Fruit fly (Drosophila melanogaster) whole organism, embryonic: ENCODE results near the gene dpr18.

Experiments used
- Abd-B ChIP-seq: fragments of 200-800 bp; sonication (Bioruptor generic); optimal IDR thresholded peaks from 2 replicates; lab custom pipeline; 2018; ENCODE audit warnings: missing biosample characterization, mild to moderate bottlenecking, missing genetic modification characterization, moderate library complexity
- Aef1 ChIP-seq: fragments of 200-800 bp; sonication (Bioruptor generic); IDR thresholded peaks from 3 replicates; pipeline ENCODE4 v1.3.6; 2022; ENCODE audit warnings: missing biosample characterization, missing genetic modification characterization
- B-H2 ChIP-seq: fragments of 200-800 bp; sonication (Bioruptor generic); optimal IDR thresholded peaks from 2 replicates; lab custom pipeline; 2018; ENCODE audit warnings: missing biosample characterization, mild to moderate bottlenecking, missing genetic modification characterization
- BEAF-32 ChIP-seq: fragments of 200-800 bp; sonication (Bioruptor generic); optimal IDR thresholded peaks from 3 replicates; lab custom pipeline; 2017; ENCODE audit warnings: missing biosample characterization, missing genetic modification characterization, mild to moderate bottlenecking, moderate library complexity, missing genetic modification reagents
- Blimp-1 ChIP-seq: fragments of 200-800 bp; sonication (Bioruptor generic); optimal IDR thresholded peaks from 3 replicates; lab custom pipeline; 2018; ENCODE audit warnings: missing biosample characterization, missing genetic modification characterization, mild to moderate bottlenecking, moderate library complexity, missing genetic modification reagents
- CG10147 ChIP-seq: fragments of 200-800 bp; sonication (Bioruptor generic); optimal IDR thresholded peaks from 2 replicates; lab custom pipeline; 2019; ENCODE audit warnings: missing biosample characterization, mild to moderate bottlenecking, missing genetic modification characterization, moderate library complexity
- CG12391 ChIP-seq: fragments of 200-800 bp; sonication (Bioruptor generic); optimal IDR thresholded peaks from 3 replicates; lab custom pipeline; 2018; ENCODE audit warnings: missing biosample characterization, mild to moderate bottlenecking, missing genetic modification characterization, moderate library complexity
- CG13894 ChIP-seq: fragments of 200-800 bp; sonication (Bioruptor generic); optimal IDR thresholded peaks from 3 replicates; lab custom pipeline; 2018; ENCODE audit warnings: missing biosample characterization, mild to moderate bottlenecking, missing genetic modification characterization, moderate library complexity
- CG15514 ChIP-seq: fragments of 200-800 bp; sonication (Bioruptor generic); optimal IDR thresholded peaks from 3 replicates; lab custom pipeline; 2017; ENCODE audit warnings: missing biosample characterization, missing genetic modification characterization, mild to moderate bottlenecking, moderate library complexity, missing genetic modification reagents
- CG17359 ChIP-seq: fragments of 200-800 bp; sonication (Bioruptor generic); optimal IDR thresholded peaks from 3 replicates; lab custom pipeline; 2018; ENCODE audit warnings: missing biosample characterization, mild to moderate bottlenecking, missing genetic modification characterization, moderate library complexity
- CG17802 ChIP-seq: fragments of 200-800 bp; sonication (Bioruptor generic); optimal IDR thresholded peaks from 2 replicates; lab custom pipeline; 2018; ENCODE audit warnings: missing biosample characterization, mild to moderate bottlenecking, missing genetic modification characterization, moderate library complexity
- CG2202 ChIP-seq: fragments of 200-800 bp; sonication (Bioruptor generic); optimal IDR thresholded peaks from 2 replicates; lab custom pipeline; 2018; ENCODE audit warnings: missing biosample characterization, mild to moderate bottlenecking, missing genetic modification characterization
- CG3407 ChIP-seq: fragments of 200-800 bp; sonication (Bioruptor generic); optimal IDR thresholded peaks from 2 replicates; lab custom pipeline; 2018; ENCODE audit warnings: missing biosample characterization, mild to moderate bottlenecking, missing genetic modification characterization
- CG34422 ChIP-seq: fragments of 200-800 bp; sonication (Bioruptor generic); IDR thresholded peaks from 3 replicates; pipeline ENCODE4 v1.3.6; 2022; ENCODE audit warnings: missing biosample characterization, missing genetic modification characterization
- CG42726 ChIP-seq: fragments of 200-800 bp; sonication (Bioruptor generic); IDR thresholded peaks from 2 replicates; pipeline ENCODE4 v1.3.6; 2022; ENCODE audit warnings: missing biosample characterization, missing genetic modification characterization; ENCODE audit not compliant: partially characterized antibody
- CG4854 ChIP-seq: fragments of 200-800 bp; sonication (Bioruptor generic); optimal IDR thresholded peaks from 2 replicates; lab custom pipeline; 2016; ENCODE audit warnings: missing biosample characterization, missing genetic modification characterization, inconsistent platforms
- CG6683 ChIP-seq: fragments of 200-800 bp; sonication (Bioruptor generic); optimal IDR thresholded peaks from 2 replicates; lab custom pipeline; 2017; ENCODE audit warnings: missing biosample characterization, mild to moderate bottlenecking, missing genetic modification characterization, missing genetic modification reagents
- CG8290 ChIP-seq, 3 experiments: fragments of 200-800 bp; sonication (Bioruptor generic); optimal IDR thresholded peaks; 2 replicates each; lab custom pipeline; 2016 to 2019; ENCODE audit warnings: missing biosample characterization in 3 of 3, missing genetic modification characterization in 3 of 3, mild to moderate bottlenecking in 2 of 3, moderate library complexity in 1 of 3
- CG8924 ChIP-seq: fragments of 200-800 bp; optimal IDR thresholded peaks from 3 replicates; lab custom pipeline; 2019; ENCODE audit warnings: missing biosample characterization, mild to moderate bottlenecking, missing genetic modification characterization, moderate library complexity
- CG8944 ChIP-seq: fragments of 200-800 bp; sonication (Bioruptor generic); optimal IDR thresholded peaks from 3 replicates; lab custom pipeline; 2016; ENCODE audit warnings: missing biosample characterization, missing genetic modification characterization
- CG9609 ChIP-seq: fragments of 200-800 bp; sonication (Bioruptor generic); optimal IDR thresholded peaks from 3 replicates; lab custom pipeline; 2016; ENCODE audit warnings: missing biosample characterization, missing genetic modification characterization
- CG9817 ChIP-seq: fragments of 200-800 bp; sonication (Bioruptor generic); optimal IDR thresholded peaks from 2 replicates; lab custom pipeline; 2018; ENCODE audit warnings: missing biosample characterization, mild to moderate bottlenecking, missing genetic modification characterization, moderate library complexity
- Dbx ChIP-seq: fragments of 200-800 bp; sonication (Bioruptor generic); IDR thresholded peaks from 3 replicates; pipeline ENCODE4 v1.3.6; 2022; ENCODE audit warnings: missing biosample characterization, missing genetic modification characterization
- E2f1 ChIP-seq: fragments of 200-800 bp; sonication (Bioruptor generic); IDR thresholded peaks from 2 replicates; pipeline ENCODE4 v1.3.6; 2022; ENCODE audit warnings: missing biosample characterization, missing genetic modification characterization
- Hr39 ChIP-seq: fragments of >200 bp; optimal IDR thresholded peaks from 2 replicates; lab custom pipeline; 2017
- Lhr ChIP-seq: fragments of 200-800 bp; sonication (Bioruptor generic); optimal IDR thresholded peaks from 3 replicates; lab custom pipeline; 2017; ENCODE audit warnings: mild to moderate bottlenecking, missing biosample characterization, missing genetic modification reagents, missing genetic modification characterization
- Mad ChIP-seq: fragments of 200-800 bp; sonication (Bioruptor generic); optimal IDR thresholded peaks from 2 replicates; lab custom pipeline; 2016; ENCODE audit warnings: missing biosample characterization, missing genetic modification characterization
- Max ChIP-seq: fragments of 200-800 bp; sonication (Bioruptor generic); optimal IDR thresholded peaks from 2 replicates; lab custom pipeline; 2016; ENCODE audit warnings: missing biosample characterization, mild to moderate bottlenecking, missing genetic modification characterization
- Mes4 ChIP-seq: fragments of 200-800 bp; sonication (Bioruptor generic); optimal IDR thresholded peaks from 2 replicates; lab custom pipeline; 2016; ENCODE audit warnings: missing biosample characterization, missing genetic modification characterization
- dm ChIP-seq: fragments of 200-800 bp; sonication (Bioruptor generic); optimal IDR thresholded peaks from 3 replicates; lab custom pipeline; 2016; ENCODE audit warnings: missing biosample characterization, missing genetic modification characterization
- gem ChIP-seq: fragments of 200-800 bp; sonication (Bioruptor generic); optimal IDR thresholded peaks from 2 replicates; lab custom pipeline; 2019; ENCODE audit warnings: missing biosample characterization, mild to moderate bottlenecking, missing genetic modification characterization, moderate library complexity
- grn ChIP-seq: fragments of 200-800 bp; sonication (Bioruptor generic); optimal IDR thresholded peaks from 3 replicates; lab custom pipeline; 2017; ENCODE audit warnings: missing biosample characterization, missing genetic modification characterization
- jing ChIP-seq: fragments of 200-800 bp; sonication (Bioruptor generic); optimal IDR thresholded peaks from 2 replicates; lab custom pipeline; 2018; ENCODE audit warnings: missing biosample characterization, mild to moderate bottlenecking, missing genetic modification characterization
- lab ChIP-seq: fragments of 200-800 bp; sonication (Bioruptor generic); optimal IDR thresholded peaks from 3 replicates; lab custom pipeline; 2017; ENCODE audit warnings: missing biosample characterization, missing genetic modification characterization, mild to moderate bottlenecking, moderate library complexity, missing genetic modification reagents
- lmd ChIP-seq: fragments of 200-800 bp; sonication (Bioruptor generic); IDR thresholded peaks from 2 replicates; pipeline ENCODE4 v1.3.6; 2022; ENCODE audit warnings: missing biosample characterization, missing genetic modification characterization
- mirr ChIP-seq: fragments of 200-800 bp; sonication (Bioruptor generic); optimal IDR thresholded peaks from 3 replicates; lab custom pipeline; 2018; ENCODE audit warnings: missing biosample characterization, mild to moderate bottlenecking, missing genetic modification characterization
- mld ChIP-seq: fragments of 200-800 bp; sonication (Bioruptor generic); IDR thresholded peaks from 3 replicates; pipeline ENCODE4 v1.3.6; 2022; ENCODE audit warnings: missing biosample characterization, missing genetic modification characterization; ENCODE audit not compliant: partially characterized antibody
- nmo ChIP-seq: fragments of 200-800 bp; sonication (Bioruptor generic); optimal IDR thresholded peaks from 2 replicates; lab custom pipeline; 2018; ENCODE audit warnings: missing biosample characterization, mild to moderate bottlenecking, missing genetic modification characterization, moderate library complexity
- nom ChIP-seq: fragments of 200-800 bp; sonication (Bioruptor generic); optimal IDR thresholded peaks from 2 replicates; lab custom pipeline; 2017; ENCODE audit warnings: missing biosample characterization, missing genetic modification characterization, mild to moderate bottlenecking, moderate library complexity, missing genetic modification reagents
- pho ChIP-seq: fragments of 200-800 bp; sonication (Bioruptor generic); optimal IDR thresholded peaks from 2 replicates; lab custom pipeline; 2016; ENCODE audit warnings: missing biosample characterization, missing genetic modification characterization
- phol ChIP-seq: fragments of 200-800 bp; sonication (Bioruptor generic); optimal IDR thresholded peaks from 3 replicates; lab custom pipeline; 2018; ENCODE audit warnings: missing biosample characterization, mild to moderate bottlenecking, missing genetic modification characterization, moderate library complexity
- pita ChIP-seq: fragments of 200-800 bp; sonication (Bioruptor generic); optimal IDR thresholded peaks from 2 replicates; lab custom pipeline; 2017; ENCODE audit warnings: missing biosample characterization, mild to moderate bottlenecking, missing genetic modification characterization
- pzg ChIP-seq: fragments of 200-800 bp; sonication (Bioruptor generic); optimal IDR thresholded peaks from 3 replicates; lab custom pipeline; 2018; ENCODE audit warnings: missing biosample characterization, mild to moderate bottlenecking, missing genetic modification characterization, moderate library complexity
- row ChIP-seq: fragments of 200-800 bp; sonication (Bioruptor generic); IDR thresholded peaks from 3 replicates; pipeline ENCODE4 v1.3.6; 2022; ENCODE audit warnings: missing biosample characterization, missing genetic modification characterization
- sug ChIP-seq: fragments of 200-800 bp; optimal IDR thresholded peaks from 2 replicates; lab custom pipeline; 2019; ENCODE audit warnings: missing biosample characterization, mild to moderate bottlenecking, missing genetic modification characterization, moderate library complexity
- tio ChIP-seq: fragments of 200-800 bp; sonication (Bioruptor generic); optimal IDR thresholded peaks from 2 replicates; lab custom pipeline; 2017; ENCODE audit warnings: missing biosample characterization, missing genetic modification characterization, inconsistent platforms
- ttk ChIP-seq: fragments of 200-800 bp; sonication (Bioruptor generic); IDR thresholded peaks from 2 replicates; pipeline ENCODE4 v2.1.2; 2022; ENCODE audit warnings: missing biosample characterization, missing genetic modification characterization
- vnd ChIP-seq: fragments of 200-800 bp; sonication (Bioruptor generic); IDR thresholded peaks from 3 replicates; pipeline ENCODE4 v1.3.6; 2022; ENCODE audit warnings: missing biosample characterization, missing genetic modification characterization; ENCODE audit not compliant: partially characterized antibody
- zfh1 ChIP-seq: fragments of 200-800 bp; sonication (Bioruptor generic); IDR thresholded peaks from 3 replicates; pipeline ENCODE4 v1.3.6; 2022; ENCODE audit warnings: missing biosample characterization, missing genetic modification characterization

Gene dpr18

DNA sequence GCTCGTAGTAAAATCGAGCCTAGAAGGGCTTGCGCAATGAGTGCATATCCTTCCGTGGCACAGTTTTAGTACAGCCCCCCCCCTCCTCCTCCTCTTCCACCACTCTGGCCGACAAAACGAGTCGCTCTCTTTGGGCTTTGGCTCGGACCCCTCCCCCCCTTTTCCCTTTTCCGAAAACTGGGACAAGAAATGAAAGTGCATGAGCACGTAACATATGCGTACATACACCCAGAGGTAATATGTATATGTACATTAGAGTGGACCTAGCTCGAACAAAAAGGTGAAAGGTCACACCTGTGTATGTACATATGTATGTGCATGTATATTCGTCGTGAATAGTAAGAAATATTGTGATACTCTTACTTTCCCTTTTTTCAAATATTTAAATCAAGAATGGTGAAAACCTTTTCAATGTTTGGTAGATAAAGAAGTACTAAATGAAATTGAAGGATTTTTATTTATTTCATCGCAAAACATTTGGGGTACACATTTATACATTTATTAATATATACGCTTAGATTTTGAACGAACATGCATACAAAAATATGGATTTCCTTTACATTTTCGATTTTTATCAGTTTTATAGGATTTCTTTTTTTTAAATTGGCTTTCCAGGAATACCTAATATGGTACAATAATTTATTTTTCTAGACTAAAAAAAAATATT, 29.2 kb downstream of the dpr18 start (continued):
- TF ChIP-seq E2f1 (GFP tag; lab: Robert Waterston, UW) (no peak), gem (tag; lab: Kevin White, UChicago) (peak; percentile 8), ttk (GFP tag; lab: Robert Waterston, UW) (no peak), nom (peak; percentile 13), CG8944 (no peak), CG10147 (GFP tag; lab: Kevin White, UChicago) (no peak), CG8924 (no peak), Mes4 (GFP tag; lab: Kevin White, UChicago) (no peak), dm (GFP tag; lab: Kevin White, UChicago) (no peak), tio (GFP tag; lab: Kevin White, UChicago) (no peak), mld (GFP tag; lab: Robert Waterston, UW) (no peak), CG34422 (GFP tag; lab: Robert Waterston, UW) (no peak), Blimp-1 (peak; percentile 84), CG3407 (GFP tag; lab: Kevin White, UChicago) (no peak), CG4854 (GFP tag; lab: Kevin White, UChicago) (no peak), zfh1 (GFP tag; lab: Robert Waterston, UW) (no peak), CG17802 (no peak), lab (peak; percentile 0), Hr39 (lab: Kevin White, UChicago) (no peak), CG8290 (GFP tag; optimal IDR thresholded peaks at IDR 0.05; lab: Kevin White, UChicago) (no peak), CG8290 (tag; optimal IDR thresholded peaks at IDR 0.05; lab: Kevin White, UChicago) (peak in 1 of 2 experiments; percentile 23)

DNA sequence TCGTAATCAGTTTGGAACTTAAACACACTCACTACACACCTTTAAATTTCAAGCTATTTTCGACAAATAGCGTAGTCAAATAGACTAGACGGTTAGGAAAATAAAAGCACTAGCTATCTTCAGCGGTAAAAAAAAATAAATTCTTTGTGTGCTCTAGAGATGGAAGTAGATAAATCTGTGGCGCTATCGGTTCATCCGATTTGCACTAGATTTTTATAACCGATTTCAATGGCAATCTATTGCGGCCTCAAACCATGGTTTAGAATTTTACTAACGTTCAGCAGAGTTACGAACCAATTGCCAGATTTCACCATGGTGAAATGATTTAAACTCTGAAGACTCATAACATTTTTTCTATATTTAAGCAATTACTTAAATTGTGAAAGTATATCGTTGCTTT, 33.0 kb downstream of the dpr18 start:
- TF ChIP-seq BEAF-32 (GFP tag; lab: Kevin White, UChicago) (peak; percentile 86), pho (peak; percentile 25), vnd (GFP tag; lab: Robert Waterston, UW) (peak; percentile 51; the same call in 2 of the 3 replicates), Lhr (GFP tag; lab: Kevin White, UChicago) (peak; percentile 82), CG13894 (tag; lab: Kevin White, UChicago) (peak; percentile 65), Mad (peak; percentile 5), row (peak; percentile 58), Aef1 (GFP tag; lab: Robert Waterston, UW) (no peak), jing (GFP tag; lab: Kevin White, UChicago) (no peak), CG2202 (no peak), Abd-B (peak; percentile 69), Max (peak; percentile 20), CG17359 (tag; lab: Kevin White, UChicago) (peak; percentile 40), CG42726 (GFP tag; lab: Robert Waterston, UW) (peak; percentile 87), mirr (GFP tag; lab: Kevin White, UChicago) (no peak), phol (tag; lab: Kevin White, UChicago) (peak; percentile 53), CG12391 (tag; lab: Kevin White, UChicago) (peak; percentile 28), B-H2 (GFP tag; lab: Kevin White, UChicago) (no peak), CG9817 (tag; lab: Kevin White, UChicago) (peak; percentile 10), Dbx (GFP tag; lab: Robert Waterston, UW) (0 out of 3 replicates have a peak, but pooled peaks have one; percentile 27), sug (tag; lab: Kevin White, UChicago) (peak; percentile 41), CG15514 (GFP tag; lab: Kevin White, UChicago) (peak; percentile 93), pita (GFP tag; lab: Kevin White, UChicago) (peak; percentile 89), lmd (GFP tag; lab: Robert Waterston, UW) (no peak), pzg (GFP tag; lab: Kevin White, UChicago) (peak; percentile 87), grn (GFP tag; lab: Kevin White, UChicago) (peak; percentile 76), CG6683 (GFP tag; lab: Kevin White, UChicago) (no peak), CG9609 (peak; percentile 7), nmo (GFP tag; lab: Kevin White, UChicago) (peak; percentile 18)
